Worm (Caenorhabditis elegans): ENCODE measurements around the gene T13F2.6.

The T13F2.6 gene

ce11 chrIV:9755713-9756112 lies 22.4 kb upstream of the T13F2.6 start:
- no peak for TF ChIP-seq sup-37 (GFP tag; optimal IDR thresholded peaks at IDR 0.05)
- peak; percentile 58 for TF ChIP-seq blmp-1 (tag; optimal IDR thresholded peaks at IDR 0.05)
- peak in 4 of 6 experiments; percentile 37 to 50 (median 44) for TF ChIP-seq elt-3 (tag; optimal IDR thresholded peaks at IDR 0.05)

ce11 chrIV:9756647-9757424 lies 21.3 kb upstream of the T13F2.6 start:
- TF ChIP-seq aha-1 (tag; optimal IDR thresholded peaks at IDR 0.05) (no peak), lin-35 (GFP tag; optimal IDR thresholded peaks at IDR 0.05) (peak in 1 of 2 experiments; percentile 60), nhr-71 (tag; optimal IDR thresholded peaks at IDR 0.05) (peak; percentile 61), sptf-1 (tag; optimal IDR thresholded peaks at IDR 0.05) (no peak), nhr-85 (tag) (peak; percentile 90), mdl-1 (tag; optimal IDR thresholded peaks at IDR 0.05) (peak in 1 of 2 experiments; percentile 19), C16A3.4 (tag; optimal IDR thresholded peaks at IDR 0.05) (peak; percentile 25), fkh-8 (tag; optimal IDR thresholded peaks at IDR 0.05) (peak; percentile 61), snu-23 (GFP tag; optimal IDR thresholded peaks at IDR 0.05) (peak; percentile 76), nhr-47 (tag; optimal IDR thresholded peaks at IDR 0.05) (peak; percentile 9), ceh-90 (tag; optimal IDR thresholded peaks at IDR 0.05) (no peak), swsn-7 (tag; optimal IDR thresholded peaks at IDR 0.05) (peak; percentile 22), irx-1 (tag; optimal IDR thresholded peaks at IDR 0.05) (peak; percentile 0), nhr-28 (tag; optimal IDR thresholded peaks at IDR 0.05) (no peak), dpl-1 (GFP tag; optimal IDR thresholded peaks at IDR 0.05) (peak in 2 of 3 experiments; percentile 2 to 17), ceh-88 (GFP tag; IDR thresholded peaks at IDR 0.05) (no peak), xbp-1 (tag; optimal IDR thresholded peaks at IDR 0.05) (peak; percentile 21), nhr-19 (GFP tag; conservative IDR thresholded peaks at IDR 0.05) (peak; percentile 28), efl-1 (optimal IDR thresholded peaks at IDR 0.05) (peak; percentile 15 to 32), efl-1 (GFP tag; optimal IDR thresholded peaks at IDR 0.05 in 1 of 2) (no peak), nhr-77 (tag; optimal IDR thresholded peaks at IDR 0.05) (peak; percentile 6), dsc-1 (tag; optimal IDR thresholded peaks at IDR 0.05) (peak; percentile 57), tbx-2 (tag; optimal IDR thresholded peaks at IDR 0.05) (peak; percentile 58), nhr-76 (tag; optimal IDR thresholded peaks at IDR 0.05) (no peak), lin-14 (GFP tag; optimal IDR thresholded peaks at IDR 0.05) (peak; percentile 70), nhr-20 (tag; optimal IDR thresholded peaks at IDR 0.05) (peak; percentile 84), jun-1 (tag; optimal IDR thresholded peaks at IDR 0.05) (no peak), elt-2 (tag; optimal IDR thresholded peaks at IDR 0.05) (peak; percentile 58), mep-1 (tag; optimal IDR thresholded peaks at IDR 0.05) (peak; percentile 43), lsy-2 (tag; optimal IDR thresholded peaks at IDR 0.05) (peak; percentile 29 to 57), nhr-90 (tag; optimal IDR thresholded peaks at IDR 0.05; ENCODE audit: poor library complexity) (peak; percentile 60), snpc-4 (tag; optimal IDR thresholded peaks at IDR 0.05) (peak; percentile 15), ztf-4 (tag; optimal IDR thresholded peaks at IDR 0.05) (peak; percentile 41), blmp-1 (tag; optimal IDR thresholded peaks at IDR 0.05) (peak; percentile 80), elt-3 (tag; optimal IDR thresholded peaks at IDR 0.05) (peak in 2 of 6 experiments; percentile 78 to 85)

ce11 chrIV:9757425-9757740 lies 20.7 kb upstream of the T13F2.6 start, which contains the start of gene nhr-97:
TSS of gene nhr-97 (plus strand) at chrIV:9757641.
- no peak for TF ChIP-seq zag-1 (tag; optimal IDR thresholded peaks at IDR 0.05)
- no peak for TF ChIP-seq sptf-1 (tag; optimal IDR thresholded peaks at IDR 0.05)
- TF ChIP-seq egl-13 (tag; optimal IDR thresholded peaks at IDR 0.05), result no peak
- TF ChIP-seq Y116A8C.19 (tag; optimal IDR thresholded peaks at IDR 0.05; ENCODE audit: borderline replicate concordance), result no peak
